Worm (Caenorhabditis elegans): Measurements from ENCODE around the gene EGAP2.2.

Gene EGAP2.2

DNA sequence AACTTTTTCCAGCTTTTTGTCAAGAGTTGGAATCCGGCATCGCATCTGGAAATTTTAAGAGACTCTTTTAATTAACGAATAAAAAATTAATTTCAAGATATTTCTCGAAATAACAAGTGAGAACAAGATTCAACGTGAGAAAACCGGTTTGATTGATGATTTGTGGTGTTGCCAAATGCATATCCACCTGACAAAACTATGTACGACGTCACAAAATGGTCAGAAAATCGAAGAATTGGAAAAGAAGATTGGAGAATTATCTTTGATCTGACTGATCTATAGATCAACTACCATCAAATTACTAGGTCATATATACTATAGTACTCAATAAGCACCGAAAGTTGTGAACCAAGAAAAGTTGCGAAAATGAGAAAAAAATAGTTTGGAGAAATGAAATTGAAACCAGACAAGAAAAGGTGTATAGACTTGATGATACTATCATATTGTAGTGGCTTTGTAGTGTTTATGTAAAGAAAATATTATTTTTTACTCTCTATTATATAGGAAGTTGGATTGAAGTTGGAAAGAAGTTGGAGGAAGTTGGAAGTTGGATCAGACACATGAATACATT, 17.2 kb downstream of the EGAP2.2 start, which contains the start of gene ptr-6:
Gene ptr-6 (minus strand): TSS at position 47 of the 571 bp plus-strand sequence.
- TF ChIP-seq nhr-25 (tag; optimal IDR thresholded peaks at IDR 0.05) (peak; percentile 37), unc-62 (GFP tag; optimal IDR thresholded peaks at IDR 0.05) (no peak), tbx-2 (tag; optimal IDR thresholded peaks at IDR 0.05) (no peak), ceh-82 (tag; optimal IDR thresholded peaks at IDR 0.05) (no peak), R02D3.7 (tag; optimal IDR thresholded peaks at IDR 0.05) (no peak), elt-1 (tag; optimal IDR thresholded peaks at IDR 0.05) (no peak), nhr-11 (tag; optimal IDR thresholded peaks at IDR 0.05) (no peak), lin-15B (tag; optimal IDR thresholded peaks at IDR 0.05) (no peak), ceh-9 (tag; optimal IDR thresholded peaks at IDR 0.05) (no peak), snpc-4 (tag; optimal IDR thresholded peaks at IDR 0.05) (no peak), fos-1 (tag; optimal IDR thresholded peaks at IDR 0.05) (no peak), nhr-23 (tag; optimal IDR thresholded peaks at IDR 0.05) (peak; percentile 28)

- TF ChIP-seq pha-4 (tag; optimal IDR thresholded peaks at IDR 0.05) (no peak), eor-1 (tag; optimal IDR thresholded peaks at IDR 0.05) (no peak), nhr-25 (tag; optimal IDR thresholded peaks at IDR 0.05) (no peak), nhr-12 (tag; optimal IDR thresholded peaks at IDR 0.05) (no peak), nhr-77 (tag; optimal IDR thresholded peaks at IDR 0.05) (no peak), sea-2 (GFP tag; optimal IDR thresholded peaks at IDR 0.05) (no peak), lsy-12 (tag; optimal IDR thresholded peaks at IDR 0.05) (no peak), tbx-2 (tag; optimal IDR thresholded peaks at IDR 0.05) (no peak), zag-1 (tag; optimal IDR thresholded peaks at IDR 0.05) (no peak), egl-5 (tag; optimal IDR thresholded peaks at IDR 0.05) (no peak)
Observed at ce11 chrII:5255435-5255834, 25.7 kb downstream of the EGAP2.2 start, which contains the start of gene frpr-4. Gene frpr-4, minus strand, starts transcription at chrII:5255535.

- peak; percentile 29 for TF ChIP-seq pqm-1 (tag; optimal IDR thresholded peaks at IDR 0.05)
- no peak for TF ChIP-seq lin-15B (tag; optimal IDR thresholded peaks at IDR 0.05)
- peak; percentile 68 for TF ChIP-seq elt-2 (tag; optimal IDR thresholded peaks at IDR 0.05)
Observed at ce11 chrII:5264650-5265049, 35.0 kb downstream of the EGAP2.2 start.

- TF ChIP-seq elt-1 (tag; optimal IDR thresholded peaks at IDR 0.05) (no peak), pqm-1 (tag; optimal IDR thresholded peaks at IDR 0.05) (no peak), nhr-43 (tag; optimal IDR thresholded peaks at IDR 0.05; ENCODE audit: poor library complexity, severe bottlenecking) (no peak), ztf-11 (tag; optimal IDR thresholded peaks at IDR 0.05) (no peak), lsy-12 (tag; optimal IDR thresholded peaks at IDR 0.05) (no peak), nhr-67 (tag; optimal IDR thresholded peaks at IDR 0.05) (no peak), jun-1 (tag; optimal IDR thresholded peaks at IDR 0.05) (no peak), sea-2 (GFP tag; optimal IDR thresholded peaks at IDR 0.05) (no peak), snpc-4 (tag; optimal IDR thresholded peaks at IDR 0.05) (no peak), tbx-2 (tag; optimal IDR thresholded peaks at IDR 0.05) (no peak), fkh-10 (GFP tag; optimal IDR thresholded peaks at IDR 0.05) (no peak), nhr-23 (tag; optimal IDR thresholded peaks at IDR 0.05) (no peak), nhr-25 (tag; optimal IDR thresholded peaks at IDR 0.05) (no peak), fkh-2 (tag; optimal IDR thresholded peaks at IDR 0.05) (no peak), nhr-77 (tag; optimal IDR thresholded peaks at IDR 0.05) (no peak), R02D3.7 (tag; optimal IDR thresholded peaks at IDR 0.05) (no peak), mml-1 (tag; optimal IDR thresholded peaks at IDR 0.05) (no peak), nhr-12 (tag; optimal IDR thresholded peaks at IDR 0.05) (no peak), lin-15B (tag; optimal IDR thresholded peaks at IDR 0.05) (no peak)
Observed at ce11 chrII:5268977-5269376, 39.3 kb downstream of the EGAP2.2 start.

- TF ChIP-seq hmg-11 (tag; optimal IDR thresholded peaks at IDR 0.05): peak; percentile 23
- TF ChIP-seq nfya-1 (tag; optimal IDR thresholded peaks at IDR 0.05; ENCODE audit: insufficient read depth): peak; percentile 43
- TF ChIP-seq eor-1 (tag; optimal IDR thresholded peaks at IDR 0.05): no peak
- TF ChIP-seq jun-1 (tag; optimal IDR thresholded peaks at IDR 0.05): no peak
- peak; percentile 71 for TF ChIP-seq fkh-10 (GFP tag; optimal IDR thresholded peaks at IDR 0.05)
- no peak for TF ChIP-seq nhr-12 (tag; optimal IDR thresholded peaks at IDR 0.05)
- TF ChIP-seq egl-5 (tag; optimal IDR thresholded peaks at IDR 0.05): no peak
Observed at ce11 chrII:5271729-5272322, 42.1 kb downstream of the EGAP2.2 start, which contains the start of gene drn-1. Gene drn-1, minus strand, starts transcription at chrII:5271845.
